Fruit fly (Drosophila melanogaster) whole organism, wandering third instar larva: ENCODE data around the gene CG7600.

ENCODE experiments used
- Abd-B ChIP-seq: fragments of >200 bp; optimal IDR thresholded peaks from 2 replicates; lab custom pipeline; 2017; ENCODE audit warnings: missing biosample characterization, missing genetic modification characterization
- GATAd ChIP-seq: sonication (Bioruptor generic); optimal IDR thresholded peaks from 2 replicates; lab custom pipeline; 2016; ENCODE audit warnings: missing biosample characterization, missing genetic modification characterization
- Hr78 ChIP-seq: fragments of >200 bp; optimal IDR thresholded peaks from 2 replicates; lab custom pipeline; 2017; ENCODE audit warnings: missing biosample characterization, missing genetic modification characterization
- Mio ChIP-seq: sonication (Bioruptor generic); optimal IDR thresholded peaks from 2 replicates; lab custom pipeline; 2016; ENCODE audit warnings: missing biosample characterization, missing genetic modification characterization
- Myc ChIP-seq: fragments of >200 bp; optimal IDR thresholded peaks from 2 replicates; lab custom pipeline; 2017
- OdsH ChIP-seq: fragments of 200-800 bp; sonication (Bioruptor generic); optimal IDR thresholded peaks from 2 replicates; lab custom pipeline; 2016; ENCODE audit warnings: missing biosample characterization, mild to moderate bottlenecking, missing genetic modification characterization
- Vsx2 ChIP-seq: fragments of 200-300, 225-300 bp; sonication (Bioruptor generic); optimal IDR thresholded peaks from 2 replicates; lab custom pipeline; 2018; ENCODE audit warnings: missing biosample characterization, missing genetic modification characterization; ENCODE audit not compliant: partially characterized antibody
- foxo ChIP-seq, 2 experiments: fragments of 200-800 bp; sonication (Bioruptor generic); optimal IDR thresholded peaks; 2 replicates in 1 of 2; 3 replicates in 1 of 2; lab custom pipeline; 2016 to 2017; ENCODE audit warnings: missing biosample characterization in 2 of 2, missing genetic modification characterization in 2 of 2
- lola ChIP-seq: fragments of >200 bp; optimal IDR thresholded peaks from 2 replicates; lab custom pipeline; 2017; ENCODE audit warnings: missing biosample characterization, missing genetic modification characterization
- psq ChIP-seq: fragments of 200-800 bp; sonication (Bioruptor generic); optimal IDR thresholded peaks from 3 replicates; lab custom pipeline; 2017; ENCODE audit warnings: missing biosample characterization, mild to moderate bottlenecking, missing genetic modification characterization, moderate library complexity
- sage ChIP-seq: fragments of 200-800 bp; sonication (Bioruptor generic); optimal IDR thresholded peaks from 2 replicates; lab custom pipeline; 2016; ENCODE audit warnings: missing biosample characterization, mild to moderate bottlenecking, missing genetic modification characterization
- usp ChIP-seq: fragments of >200 bp; optimal IDR thresholded peaks from 2 replicates; lab custom pipeline; 2017; ENCODE audit warnings: missing biosample characterization, missing genetic modification characterization

dm6 chr3L:11218892-11219291 is 8.3 kb downstream of the CG7600 start:
- TF ChIP-seq psq (GFP tag; lab: Kevin White, UChicago): no peak
- TF ChIP-seq Abd-B: no peak
- no peak for TF ChIP-seq Mio (GFP tag; lab: Kevin White, UChicago)
- TF ChIP-seq foxo (GFP tag; optimal IDR thresholded peaks at IDR 0.05; lab: Kevin White, UChicago): no peak
- no peak for TF ChIP-seq Hr78 (GFP tag; lab: Kevin White, UChicago)
- TF ChIP-seq OdsH (GFP tag; lab: Kevin White, UChicago): no peak
- no peak for TF ChIP-seq sage (GFP tag; lab: Kevin White, UChicago)
- no peak for TF ChIP-seq usp (GFP tag; lab: Kevin White, UChicago)
- TF ChIP-seq Vsx2 (GFP tag; lab: Kevin White, UChicago): no peak
- no peak for TF ChIP-seq lola (GFP tag; lab: Kevin White, UChicago)
- TF ChIP-seq GATAd (GFP tag; lab: Kevin White, UChicago): no peak
- no peak for TF ChIP-seq Myc (lab: Kevin White, UChicago)
